Fruit fly (Drosophila melanogaster) whole organism, embryonic: ENCODE data around the gene mRpL48.

ENCODE experiments used
- Adf1 ChIP-seq: fragments of 200-800 bp; sonication (Bioruptor generic); IDR thresholded peaks from 2 replicates; pipeline ENCODE4 v1.3.6; 2022; ENCODE audit warnings: missing biosample characterization, missing genetic modification characterization
- H15 ChIP-seq: fragments of 200-800 bp; sonication (Bioruptor generic); IDR thresholded peaks from 3 replicates; pipeline ENCODE4 v1.3.6; 2022; ENCODE audit warnings: missing biosample characterization, missing genetic modification characterization

DNA sequence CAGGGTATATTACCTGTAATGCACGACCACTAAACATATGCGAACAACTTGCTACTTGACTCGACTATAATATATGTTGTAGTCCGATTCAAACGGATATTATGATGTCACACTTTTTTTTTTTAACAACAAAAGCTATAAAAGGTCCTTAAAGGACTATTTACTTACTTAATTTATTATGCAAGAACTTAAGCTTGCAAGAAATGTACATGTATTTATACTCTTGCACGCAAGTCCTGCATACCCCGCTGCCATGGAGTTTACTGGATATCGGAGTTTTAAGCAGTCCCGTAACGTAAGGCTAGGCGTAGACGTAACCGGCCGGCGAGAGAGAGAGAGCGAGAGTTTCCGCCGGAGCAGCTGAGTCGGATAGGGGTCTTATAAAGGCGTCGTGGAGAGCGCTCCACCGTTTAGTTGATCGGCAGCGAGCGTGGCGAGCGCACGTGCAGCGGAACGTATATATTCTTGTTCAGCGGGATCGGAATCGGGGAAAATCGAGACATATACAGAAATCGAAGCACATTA lies 26.9 kb downstream of the mRpL48 start:
- peak; percentile 76 for TF ChIP-seq H15 (GFP tag; lab: Robert Waterston, UW)
- TF ChIP-seq Adf1 (GFP tag; lab: Robert Waterston, UW), result peak; percentile 35; the same call in 1 of the 2 replicates
